Fruit fly (Drosophila melanogaster) whole organism, adult: ENCODE measurements around the gene CG8042.

ENCODE experiments used
- CG11617 ChIP-seq: fragments of 200-800 bp; sonication (Bioruptor generic); optimal IDR thresholded peaks from 2 replicates; lab custom pipeline; 2017; ENCODE audit warnings: mild to moderate bottlenecking, missing biosample characterization, missing genetic modification reagents, missing genetic modification characterization
- CG12768 ChIP-seq: fragments of 200-800 bp; sonication (Bioruptor generic); optimal IDR thresholded peaks from 2 replicates; lab custom pipeline; 2017; ENCODE audit warnings: missing biosample characterization, missing genetic modification characterization, mild to moderate bottlenecking, moderate library complexity, missing genetic modification reagents
- CG14711 ChIP-seq: fragments of 200-800 bp; sonication (Bioruptor generic); optimal IDR thresholded peaks from 2 replicates; lab custom pipeline; 2018; ENCODE audit warnings: missing biosample characterization, mild to moderate bottlenecking, missing genetic modification characterization, moderate library complexity
- CG1620 ChIP-seq: fragments of 200-800 bp; sonication (Bioruptor generic); optimal IDR thresholded peaks from 2 replicates; lab custom pipeline; 2016; ENCODE audit warnings: missing biosample characterization, missing genetic modification characterization
- CG33017 ChIP-seq: fragments of 200-800 bp; sonication (Bioruptor generic); optimal IDR thresholded peaks from 2 replicates; lab custom pipeline; 2018; ENCODE audit warnings: missing biosample characterization, mild to moderate bottlenecking, missing genetic modification characterization, moderate library complexity
- CG5204 ChIP-seq: fragments of 200-800 bp; sonication (Bioruptor generic); optimal IDR thresholded peaks from 2 replicates; lab custom pipeline; 2016; ENCODE audit warnings: missing biosample characterization, missing genetic modification characterization
- CG7045 ChIP-seq: fragments of 200-800 bp; sonication (Bioruptor generic); optimal IDR thresholded peaks from 2 replicates; lab custom pipeline; 2017; ENCODE audit warnings: missing biosample characterization, mild to moderate bottlenecking, missing genetic modification characterization
- CG7101 ChIP-seq: fragments of 200-800 bp; sonication (Bioruptor generic); optimal IDR thresholded peaks from 2 replicates; lab custom pipeline; 2018; ENCODE audit warnings: missing biosample characterization, mild to moderate bottlenecking, missing genetic modification characterization, moderate library complexity
- Clk ChIP-seq: fragments of 200-800 bp; sonication (Bioruptor generic); optimal IDR thresholded peaks from 2 replicates; lab custom pipeline; 2017; ENCODE audit warnings: missing biosample characterization, missing genetic modification characterization
- Crg-1 ChIP-seq: fragments of 200-800 bp; sonication (Bioruptor generic); optimal IDR thresholded peaks from 2 replicates; lab custom pipeline; 2016; ENCODE audit warnings: missing biosample characterization, missing genetic modification characterization
- Hr96 ChIP-seq: fragments of 200-800 bp; sonication (Bioruptor generic); optimal IDR thresholded peaks from 2 replicates; lab custom pipeline; 2016; ENCODE audit warnings: missing biosample characterization, missing genetic modification characterization
- Mnt ChIP-seq: fragments of 200-800 bp; sonication (Bioruptor generic); optimal IDR thresholded peaks from 2 replicates; lab custom pipeline; 2016; ENCODE audit warnings: missing biosample characterization, mild to moderate bottlenecking, missing genetic modification characterization
- bab1 ChIP-seq: fragments of 200-800 bp; sonication (Bioruptor generic); optimal IDR thresholded peaks from 3 replicates; lab custom pipeline; 2019; ENCODE audit warnings: missing biosample characterization, mild to moderate bottlenecking, missing genetic modification characterization, moderate library complexity
- cic ChIP-seq: fragments of 200-800 bp; sonication (Bioruptor generic); optimal IDR thresholded peaks from 2 replicates; lab custom pipeline; 2017; ENCODE audit warnings: missing biosample characterization, mild to moderate bottlenecking, missing genetic modification characterization, moderate library complexity
- cnc ChIP-seq, 2 experiments: fragments of >200 bp; optimal IDR thresholded peaks; 2 replicates each; lab custom pipeline; 2017
- kay ChIP-seq: fragments of 200-800 bp; sonication (Bioruptor generic); peaks from one replicate; lab custom pipeline; 2016; ENCODE audit warnings: missing biosample characterization, missing genetic modification characterization, borderline replicate concordance
- ovo ChIP-seq: fragments of 200-800 bp; sonication (Bioruptor generic); optimal IDR thresholded peaks from 2 replicates; lab custom pipeline; 2016; ENCODE audit warnings: missing biosample characterization, missing genetic modification characterization
- pad ChIP-seq: fragments of 200-800 bp; sonication (Bioruptor generic); optimal IDR thresholded peaks from 3 replicates; lab custom pipeline; 2017; ENCODE audit warnings: missing biosample characterization, missing genetic modification characterization, mild to moderate bottlenecking, moderate library complexity, missing genetic modification reagents
- tj ChIP-seq: fragments of 200-800 bp; sonication (Bioruptor generic); optimal IDR thresholded peaks from 3 replicates; lab custom pipeline; 2017; ENCODE audit warnings: missing biosample characterization, mild to moderate bottlenecking, missing genetic modification characterization, moderate library complexity
- toe ChIP-seq: fragments of 200-800 bp; sonication (Bioruptor generic); optimal IDR thresholded peaks from 2 replicates; lab custom pipeline; 2016; ENCODE audit warnings: missing biosample characterization, missing genetic modification characterization

CG8042 gene

DNA sequence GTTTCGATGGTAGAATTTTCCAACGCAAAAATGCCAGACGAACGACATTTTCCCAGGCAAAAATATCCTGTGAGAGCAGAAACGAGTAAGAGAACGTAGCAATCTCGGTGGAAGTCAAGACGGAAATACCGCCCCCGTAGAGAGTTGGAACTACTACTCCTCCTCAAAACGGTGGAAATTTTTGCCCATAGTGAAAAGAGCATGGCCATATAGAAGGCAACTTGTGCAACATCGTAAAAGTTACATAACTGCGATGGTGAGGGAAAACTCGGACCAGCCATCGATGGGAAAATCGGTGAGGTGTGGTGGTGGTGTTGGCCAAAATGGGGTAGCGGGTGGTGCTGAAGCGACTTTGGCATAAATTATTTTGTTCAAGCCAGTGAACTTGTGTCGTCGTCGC is 25.1 kb upstream of the CG8042 start:
- no peak for TF ChIP-seq CG5204
- TF ChIP-seq Mnt (GFP tag; lab: Kevin White, UChicago): no peak

DNA sequence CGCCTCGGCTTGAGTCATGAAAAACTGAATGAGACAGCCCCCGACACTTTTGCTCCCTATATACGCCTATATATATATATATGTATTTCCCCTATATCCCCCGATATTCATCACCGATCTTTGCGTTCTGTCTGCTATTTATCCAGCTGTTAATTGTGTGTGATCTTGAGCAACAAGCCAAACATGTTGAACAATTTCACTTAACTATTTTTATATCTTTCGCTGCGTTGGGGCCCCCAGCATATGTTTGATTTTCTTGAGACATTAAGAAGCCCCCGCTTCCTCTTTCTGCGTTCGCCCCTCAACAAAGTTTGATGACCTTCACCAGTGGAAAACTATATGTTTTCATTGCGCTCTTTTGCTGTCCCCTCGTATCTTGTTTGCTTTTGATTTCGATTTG is 21.6 kb upstream of the CG8042 start:
- TF ChIP-seq Mnt (GFP tag; lab: Kevin White, UChicago) (no peak), CG1620 (GFP tag; lab: Kevin White, UChicago) (no peak), CG33017 (tag; lab: Kevin White, UChicago) (no peak), CG7101 (tag; lab: Kevin White, UChicago) (no peak), Crg-1 (GFP tag; lab: Kevin White, UChicago) (no peak), kay (GFP tag; lab: Kevin White, UChicago) (no peak), CG14711 (tag; lab: Kevin White, UChicago) (no peak), CG11617 (no peak), Hr96 (GFP tag; lab: Kevin White, UChicago) (no peak), bab1 (GFP tag; lab: Kevin White, UChicago) (no peak), toe (no peak), cic (no peak), Clk (no peak), tj (GFP tag; lab: Kevin White, UChicago) (no peak), CG7045 (GFP tag; lab: Kevin White, UChicago) (no peak), ovo (GFP tag; lab: Kevin White, UChicago) (no peak), cnc (optimal IDR thresholded peaks at IDR 0.05; lab: Kevin White, UChicago) (no peak), CG12768 (GFP tag; lab: Kevin White, UChicago) (no peak), pad (no peak)

DNA sequence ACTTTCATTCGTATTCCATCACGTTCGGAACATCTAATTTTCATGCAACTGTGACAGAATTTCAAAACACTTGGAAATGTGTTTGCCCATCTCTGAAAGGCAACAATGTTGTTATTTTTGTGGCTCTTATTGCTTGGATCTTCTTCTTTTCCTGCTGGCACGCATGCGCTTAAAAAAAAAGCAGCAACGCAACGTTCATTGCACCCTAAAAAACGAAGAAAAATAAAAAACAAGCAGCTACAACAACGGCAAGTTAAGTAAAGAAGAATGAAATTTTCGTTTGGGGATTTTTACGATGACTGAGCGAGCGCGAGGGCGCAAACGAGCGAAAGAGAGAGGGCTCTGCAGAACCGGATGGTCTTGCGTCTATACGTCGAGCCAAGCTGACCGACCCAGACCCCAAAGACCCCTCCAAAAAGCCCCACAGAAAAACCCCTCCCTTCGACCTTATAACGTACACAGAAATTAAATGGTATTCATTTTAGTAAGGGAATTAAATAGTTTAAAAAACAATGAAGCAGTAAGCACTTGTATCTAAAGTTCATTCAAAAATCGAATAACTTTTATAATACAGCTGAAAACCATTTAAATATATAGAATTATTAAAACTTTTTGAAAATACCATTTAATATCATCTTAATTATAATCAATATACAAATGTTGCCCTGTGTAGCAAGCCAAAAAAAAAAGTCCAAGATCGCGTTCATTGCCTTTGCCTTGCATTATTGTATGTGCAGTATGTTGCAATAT is 19.0 kb upstream of the CG8042 start:
- TF ChIP-seq bab1 (GFP tag; lab: Kevin White, UChicago): no peak

DNA sequence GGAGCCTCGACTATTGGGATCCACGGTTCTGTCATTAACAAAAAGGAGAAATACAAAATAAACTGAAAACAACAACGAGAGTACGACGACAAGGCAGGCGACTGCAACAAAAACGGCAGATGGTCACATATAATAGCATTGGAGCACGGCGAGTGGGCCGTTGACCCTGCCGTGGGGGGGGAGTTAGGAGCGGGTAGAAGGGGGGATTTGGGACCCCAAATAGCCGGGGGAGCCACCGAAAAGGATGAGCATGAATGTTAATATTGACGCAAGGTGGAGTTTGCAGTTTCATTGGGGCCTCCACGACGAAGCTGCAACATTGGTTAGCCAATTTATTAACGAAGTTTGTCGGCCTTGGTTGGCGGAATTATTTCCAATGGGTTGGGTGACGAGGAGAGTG is 18.1 kb upstream of the CG8042 start:
- no peak for TF ChIP-seq CG7101 (tag; lab: Kevin White, UChicago)
- TF ChIP-seq toe: no peak
- TF ChIP-seq kay (GFP tag; lab: Kevin White, UChicago): no peak
- no peak for TF ChIP-seq tj (GFP tag; lab: Kevin White, UChicago)
- TF ChIP-seq CG5204: no peak
- no peak for TF ChIP-seq pad
- TF ChIP-seq Mnt (GFP tag; lab: Kevin White, UChicago): no peak
- no peak for TF ChIP-seq bab1 (GFP tag; lab: Kevin White, UChicago)
- no peak for TF ChIP-seq CG14711 (tag; lab: Kevin White, UChicago)
- no peak for TF ChIP-seq Clk
- no peak for TF ChIP-seq cic
- TF ChIP-seq ovo (GFP tag; lab: Kevin White, UChicago): no peak

DNA sequence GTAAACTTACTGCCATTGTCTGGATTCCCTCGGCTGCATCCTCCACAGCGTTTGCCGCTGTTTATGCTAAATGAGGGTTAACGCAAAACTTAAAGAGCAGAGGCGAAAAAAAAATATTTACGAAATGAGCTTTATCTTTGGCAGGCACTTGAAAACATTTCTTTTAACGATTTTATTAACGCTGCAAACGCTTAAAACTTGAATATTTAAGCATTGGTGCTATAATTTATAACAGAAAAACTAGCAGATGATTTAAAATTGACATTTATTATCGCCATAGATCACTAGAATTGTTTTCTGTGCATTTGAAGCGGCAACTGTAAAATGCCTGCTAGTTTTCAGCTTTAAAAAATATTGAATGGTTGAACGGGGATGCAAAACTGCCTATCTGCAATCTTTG is 15.5 kb upstream of the CG8042 start:
- TF ChIP-seq pad (no peak), bab1 (GFP tag; lab: Kevin White, UChicago) (no peak), kay (GFP tag; lab: Kevin White, UChicago) (no peak), CG14711 (tag; lab: Kevin White, UChicago) (no peak), CG33017 (tag; lab: Kevin White, UChicago) (no peak), CG12768 (GFP tag; lab: Kevin White, UChicago) (no peak), Hr96 (GFP tag; lab: Kevin White, UChicago) (no peak), CG1620 (GFP tag; lab: Kevin White, UChicago) (no peak), CG7101 (tag; lab: Kevin White, UChicago) (no peak), ovo (GFP tag; lab: Kevin White, UChicago) (no peak), toe (no peak), Mnt (GFP tag; lab: Kevin White, UChicago) (no peak), cnc (optimal IDR thresholded peaks at IDR 0.05; lab: Kevin White, UChicago) (no peak)

DNA sequence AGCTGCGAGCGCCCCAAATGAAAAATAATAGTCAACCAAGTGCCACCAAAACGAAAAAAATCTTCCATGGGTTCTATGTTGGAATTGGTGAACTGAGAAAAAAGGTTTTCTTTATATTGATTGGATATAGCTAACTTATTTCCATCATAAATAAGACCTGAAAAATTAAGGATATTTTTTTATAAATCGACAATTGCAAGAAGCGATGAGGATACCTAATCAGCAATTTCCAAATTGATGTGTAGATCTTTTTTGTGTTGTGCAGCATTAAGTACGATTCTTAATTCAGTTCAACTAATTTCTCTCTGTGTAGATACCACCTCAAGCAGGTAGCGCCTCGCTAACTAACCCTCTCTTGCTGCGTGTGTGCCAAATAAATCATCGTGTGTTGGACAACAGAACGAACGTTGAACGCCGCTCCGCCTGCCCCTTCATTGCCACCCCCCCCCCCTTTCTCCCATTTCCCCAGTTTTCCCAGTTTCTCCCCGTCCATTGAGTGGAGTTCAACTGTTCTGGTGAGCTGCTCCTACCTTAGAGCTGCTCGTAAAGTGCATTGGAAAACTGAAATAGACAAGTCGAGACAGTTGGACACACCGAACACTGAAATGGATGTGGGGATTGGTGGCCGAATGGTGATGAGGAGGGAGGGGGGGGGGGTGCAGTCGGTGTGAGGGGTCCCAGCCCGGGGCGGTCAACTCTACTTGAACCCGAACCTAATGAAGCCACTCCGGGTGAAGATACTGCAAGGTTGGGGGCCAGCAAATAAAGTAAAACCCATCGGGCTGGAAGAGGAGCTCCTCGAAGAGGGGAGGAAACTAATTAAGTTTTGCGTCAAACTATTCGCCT is 14.3 kb upstream of the CG8042 start:
- TF ChIP-seq pad (no peak), tj (GFP tag; lab: Kevin White, UChicago) (no peak), CG12768 (GFP tag; lab: Kevin White, UChicago) (no peak), CG14711 (tag; lab: Kevin White, UChicago) (no peak), CG11617 (no peak), Hr96 (GFP tag; lab: Kevin White, UChicago) (no peak), Mnt (GFP tag; lab: Kevin White, UChicago) (no peak), Clk (no peak), cic (no peak), ovo (GFP tag; lab: Kevin White, UChicago) (no peak), CG5204 (no peak), CG7045 (GFP tag; lab: Kevin White, UChicago) (no peak), CG7101 (tag; lab: Kevin White, UChicago) (no peak), CG1620 (GFP tag; lab: Kevin White, UChicago) (no peak), bab1 (GFP tag; lab: Kevin White, UChicago) (no peak), Crg-1 (GFP tag; lab: Kevin White, UChicago) (no peak), CG33017 (tag; lab: Kevin White, UChicago) (no peak)
